Comparison of ENCODE assay signal across 4 fruit fly cellular contexts in the genomic region with DNA sequence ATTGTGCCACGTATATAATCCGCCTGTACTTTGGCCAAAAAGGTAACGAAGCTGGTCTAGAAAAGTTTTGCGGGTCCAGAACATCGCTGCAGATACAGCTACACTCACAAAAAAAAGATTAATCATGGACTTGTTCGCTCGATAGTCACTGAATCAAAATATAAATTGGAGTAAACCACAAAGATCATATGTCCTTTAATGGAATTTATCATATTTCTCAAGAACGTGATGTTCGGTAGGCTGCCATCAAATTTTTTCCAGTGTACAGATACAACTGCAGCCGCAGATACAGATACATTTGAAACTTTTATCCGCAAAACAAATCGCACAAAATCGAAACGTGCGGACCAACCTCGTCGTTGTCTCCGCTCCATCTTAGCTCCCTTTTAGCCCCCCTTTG.
TF ChIP-seq lines count a peak whose summit lies in the region.

No protein-coding gene starts in this region.

- no peak for TF ChIP-seq CTCF in whole organism, embryonic (GFP tag; optimal IDR thresholded peaks at IDR 0.05; lab: Kevin White, UChicago)

TF ChIP-seq in whole organism, embryonic, 481 proteins besides CTCF, POLR2A, EP300 and RAD21 (continues in another document):
- no peak for TF ChIP-seq salm (tag; optimal IDR thresholded peaks at IDR 0.05; lab: Kevin White, UChicago)
- no peak for TF ChIP-seq zfh1 (GFP tag; IDR thresholded peaks at IDR 0.05; lab: Robert Waterston, UW)
- TF ChIP-seq GATAe (GFP tag; conservative IDR thresholded peaks at IDR 0.05; lab: Robert Waterston, UW): no peak
- no peak for TF ChIP-seq CG32767 (GFP tag; IDR thresholded peaks at IDR 0.05; lab: Robert Waterston, UW)
- TF ChIP-seq unc-4 (GFP tag; IDR thresholded peaks at IDR 0.05; lab: Robert Waterston, UW; ENCODE audit: partially characterized antibody): no peak
- TF ChIP-seq Max (GFP tag; optimal IDR thresholded peaks at IDR 0.05; lab: Kevin White, UChicago): no peak
- TF ChIP-seq Mes4 (GFP tag; optimal IDR thresholded peaks at IDR 0.05; lab: Kevin White, UChicago): no peak
- no peak for TF ChIP-seq hth (optimal IDR thresholded peaks at IDR 0.05; lab: Kevin White, UChicago)
- no peak for TF ChIP-seq CG4617 (GFP tag; optimal IDR thresholded peaks at IDR 0.05; lab: Kevin White, UChicago; ENCODE audit: borderline replicate concordance)
- no peak for TF ChIP-seq so (GFP tag; IDR thresholded peaks at IDR 0.05; lab: Robert Waterston, UW)
- TF ChIP-seq lmd (GFP tag; IDR thresholded peaks at IDR 0.05; lab: Robert Waterston, UW): no peak
- TF ChIP-seq CG15601 (tag; optimal IDR thresholded peaks at IDR 0.05; lab: Kevin White, UChicago): no peak
- TF ChIP-seq CG4854 (GFP tag; optimal IDR thresholded peaks at IDR 0.05; lab: Kevin White, UChicago): no peak
- TF ChIP-seq CG7987 (GFP tag; optimal IDR thresholded peaks at IDR 0.05; lab: Kevin White, UChicago): no peak
- TF ChIP-seq CG3995 (GFP tag; optimal IDR thresholded peaks at IDR 0.05; lab: Kevin White, UChicago): no peak
- no peak for TF ChIP-seq mirr (GFP tag; optimal IDR thresholded peaks at IDR 0.05; lab: Kevin White, UChicago)
- TF ChIP-seq Sry-β (GFP tag; optimal IDR thresholded peaks at IDR 0.05; lab: Kevin White, UChicago): no peak
- TF ChIP-seq Atf-2 (GFP tag; optimal IDR thresholded peaks at IDR 0.05; lab: Kevin White, UChicago): no peak
- no peak for TF ChIP-seq Pdp1 (GFP tag; optimal IDR thresholded peaks at IDR 0.05; lab: Kevin White, UChicago)
- TF ChIP-seq ara (GFP tag; IDR thresholded peaks at IDR 0.05; lab: Robert Waterston, UW): no peak
- TF ChIP-seq CG8089 (GFP tag; optimal IDR thresholded peaks at IDR 0.05; lab: Kevin White, UChicago): no peak
- no peak for TF ChIP-seq CG30403 (GFP tag; optimal IDR thresholded peaks at IDR 0.05; lab: Kevin White, UChicago)
- TF ChIP-seq bowl (GFP tag; IDR thresholded peaks at IDR 0.05; lab: Robert Waterston, UW): no peak

TF ChIP-seq in whole organism, prepupa, 60 proteins besides CTCF, POLR2A, EP300 and RAD21 (continues in another document):
- TF ChIP-seq CG16779 (tag; optimal IDR thresholded peaks at IDR 0.05; lab: Kevin White, UChicago) (peak; percentile 5), CG3919 (GFP tag; optimal IDR thresholded peaks at IDR 0.05; lab: Kevin White, UChicago) (peak; percentile 69), CG8119 (GFP tag; IDR thresholded peaks at IDR 0.05; lab: Robert Waterston, UW) (0 out of 3 replicates have a peak, but pooled peaks have one; percentile 28), dac (GFP tag; optimal IDR thresholded peaks at IDR 0.05; lab: Kevin White, UChicago) (no peak), CG10631 (GFP tag; optimal IDR thresholded peaks at IDR 0.05; lab: Kevin White, UChicago) (peak; percentile 51), acj6 (GFP tag; optimal IDR thresholded peaks at IDR 0.05; lab: Kevin White, UChicago) (peak; percentile 52), CG11294 (GFP tag; IDR thresholded peaks at IDR 0.05; lab: Robert Waterston, UW) (0 out of 2 replicates have a peak, but pooled peaks have one; percentile 5), CG11762 (GFP tag; optimal IDR thresholded peaks at IDR 0.05; lab: Kevin White, UChicago; ENCODE audit: insufficient read depth) (peak; percentile 40), CG6792 (GFP tag; optimal IDR thresholded peaks at IDR 0.05; lab: Kevin White, UChicago) (peak; percentile 34), Lpt (GFP tag; optimal IDR thresholded peaks at IDR 0.05; lab: Kevin White, UChicago) (no peak), Sox14 (GFP tag; optimal IDR thresholded peaks at IDR 0.05; lab: Kevin White, UChicago) (peak; percentile 59), fkh (GFP tag; optimal IDR thresholded peaks at IDR 0.05; lab: Kevin White, UChicago) (no peak), topi (GFP tag; optimal IDR thresholded peaks at IDR 0.05; lab: Kevin White, UChicago) (peak; percentile 69), CG31627 (GFP tag; optimal IDR thresholded peaks at IDR 0.05; lab: Kevin White, UChicago) (peak; percentile 59), CG1621 (tag; optimal IDR thresholded peaks at IDR 0.05; lab: Kevin White, UChicago) (peak; percentile 46), ss (GFP tag; optimal IDR thresholded peaks at IDR 0.05; lab: Kevin White, UChicago) (peak; percentile 26 to 36), Hr39 (GFP tag; optimal IDR thresholded peaks at IDR 0.05; lab: Kevin White, UChicago) (peak; percentile 67), Smox (GFP tag; optimal IDR thresholded peaks at IDR 0.05; lab: Kevin White, UChicago) (peak; percentile 55), achi (GFP tag; optimal IDR thresholded peaks at IDR 0.05; lab: Kevin White, UChicago) (peak; percentile 64), eg (GFP tag; IDR thresholded peaks at IDR 0.05; lab: Robert Waterston, UW) (peak; percentile 22; the same call in 1 of the 3 replicates), CG9139 (GFP tag; optimal IDR thresholded peaks at IDR 0.05; lab: Kevin White, UChicago) (no peak)

TF ChIP-seq in whole organism, pupa, 21 proteins besides CTCF, POLR2A, EP300 and RAD21:
- TF ChIP-seq EcR (GFP tag; optimal IDR thresholded peaks at IDR 0.05; lab: Kevin White, UChicago): no peak
- 0 out of 3 replicates have a peak, but pooled peaks have one; percentile 45 for TF ChIP-seq fd96Ca (GFP tag; IDR thresholded peaks at IDR 0.05; lab: Robert Waterston, UW)
- peak; percentile 70 for TF ChIP-seq CG9948 (tag; optimal IDR thresholded peaks at IDR 0.05; lab: Kevin White, UChicago)
- TF ChIP-seq CG34367 (tag; optimal IDR thresholded peaks at IDR 0.05; lab: Kevin White, UChicago): peak; percentile 49
- peak; percentile 47 for TF ChIP-seq Snoo (tag; optimal IDR thresholded peaks at IDR 0.05; lab: Kevin White, UChicago)
- TF ChIP-seq rn (GFP tag; IDR thresholded peaks at IDR 0.05; lab: Robert Waterston, UW): no peak
- TF ChIP-seq Pif1A (GFP tag; optimal IDR thresholded peaks at IDR 0.05; lab: Kevin White, UChicago): peak; percentile 48
- peak; percentile 63 for TF ChIP-seq CG17806 (tag; optimal IDR thresholded peaks at IDR 0.05; lab: Kevin White, UChicago)
- TF ChIP-seq D1 (tag; optimal IDR thresholded peaks at IDR 0.05; lab: Kevin White, UChicago): no peak
- TF ChIP-seq CG4496 (GFP tag; IDR thresholded peaks at IDR 0.05; lab: Robert Waterston, UW): peak; percentile 54; the same call in 2 of the 3 replicates
- TF ChIP-seq Pif1B (GFP tag; optimal IDR thresholded peaks at IDR 0.05; lab: Kevin White, UChicago): peak; percentile 44
- TF ChIP-seq CG32121 (GFP tag; IDR thresholded peaks at IDR 0.05; lab: Robert Waterston, UW): no peak
- TF ChIP-seq Ets98B (GFP tag; IDR thresholded peaks at IDR 0.05; lab: Robert Waterston, UW): peak; percentile 49; the same call in 1 of the 2 replicates
- TF ChIP-seq CG14655 (GFP tag; optimal IDR thresholded peaks at IDR 0.05; lab: Kevin White, UChicago): peak; percentile 66
- no peak for TF ChIP-seq CG10348 (GFP tag; IDR thresholded peaks at IDR 0.05; lab: Robert Waterston, UW)
- TF ChIP-seq CG13204 (GFP tag; optimal IDR thresholded peaks at IDR 0.05; lab: Kevin White, UChicago): no peak
- TF ChIP-seq CG15710 (tag; optimal IDR thresholded peaks at IDR 0.05; lab: Kevin White, UChicago): peak; percentile 61
- peak; percentile 34 for TF ChIP-seq CG8301 (tag; optimal IDR thresholded peaks at IDR 0.05; lab: Kevin White, UChicago)
- no peak; the same call in 1 of the 2 replicates for TF ChIP-seq CG12605 (GFP tag; IDR thresholded peaks at IDR 0.05; lab: Robert Waterston, UW)
- TF ChIP-seq CG8159 (tag; optimal IDR thresholded peaks at IDR 0.05; lab: Kevin White, UChicago): peak; percentile 63
- peak; percentile 3 for TF ChIP-seq gl (tag; optimal IDR thresholded peaks at IDR 0.05; lab: Kevin White, UChicago)

TF ChIP-seq in whole organism, wandering third instar larva, 38 proteins besides CTCF, POLR2A, EP300 and RAD21:
- no peak for TF ChIP-seq sage (GFP tag; optimal IDR thresholded peaks at IDR 0.05; lab: Kevin White, UChicago)
- TF ChIP-seq Vsx2 (GFP tag; optimal IDR thresholded peaks at IDR 0.05; lab: Kevin White, UChicago; ENCODE audit: partially characterized antibody): peak; percentile 42
- TF ChIP-seq woc (GFP tag; optimal IDR thresholded peaks at IDR 0.05; lab: Kevin White, UChicago): peak; percentile 54
- peak; percentile 52 for TF ChIP-seq fru (GFP tag; optimal IDR thresholded peaks at IDR 0.05; lab: Kevin White, UChicago)
- no peak for TF ChIP-seq jim (GFP tag; optimal IDR thresholded peaks at IDR 0.05; lab: Kevin White, UChicago)
- no peak for TF ChIP-seq usp (GFP tag; optimal IDR thresholded peaks at IDR 0.05; lab: Kevin White, UChicago)
- peak; percentile 58 for TF ChIP-seq OdsH (GFP tag; optimal IDR thresholded peaks at IDR 0.05; lab: Kevin White, UChicago)
- TF ChIP-seq h (GFP tag; optimal IDR thresholded peaks at IDR 0.05; lab: Kevin White, UChicago): peak; percentile 76
- peak; percentile 55 for TF ChIP-seq HLH106 (tag; optimal IDR thresholded peaks at IDR 0.05; lab: Kevin White, UChicago)
- no peak for TF ChIP-seq Hr78 (GFP tag; optimal IDR thresholded peaks at IDR 0.05; lab: Kevin White, UChicago)
- TF ChIP-seq Mio (GFP tag; optimal IDR thresholded peaks at IDR 0.05; lab: Kevin White, UChicago): no peak
- peak; percentile 64 for TF ChIP-seq br (GFP tag; optimal IDR thresholded peaks at IDR 0.05; lab: Kevin White, UChicago)
- TF ChIP-seq N (GFP tag; optimal IDR thresholded peaks at IDR 0.05; lab: Kevin White, UChicago): no peak
- TF ChIP-seq Sp1 (GFP tag; optimal IDR thresholded peaks at IDR 0.05; lab: Kevin White, UChicago): peak; percentile 51
- TF ChIP-seq Hnf4 (GFP tag; optimal IDR thresholded peaks at IDR 0.05; lab: Kevin White, UChicago): peak; percentile 69
- peak in 1 of 2 experiments; percentile 73 for TF ChIP-seq foxo (GFP tag; optimal IDR thresholded peaks at IDR 0.05; lab: Kevin White, UChicago)
- no peak for TF ChIP-seq Jra (GFP tag; optimal IDR thresholded peaks at IDR 0.05; lab: Kevin White, UChicago)
- TF ChIP-seq brk (GFP tag; optimal IDR thresholded peaks at IDR 0.05; lab: Kevin White, UChicago): peak; percentile 47
- TF ChIP-seq dsf (GFP tag; optimal IDR thresholded peaks at IDR 0.05; lab: Kevin White, UChicago; ENCODE audit: borderline replicate concordance): no peak
- peak; percentile 48 for TF ChIP-seq ey (GFP tag; optimal IDR thresholded peaks at IDR 0.05; lab: Kevin White, UChicago)
- peak; percentile 71 for TF ChIP-seq rgr (GFP tag; optimal IDR thresholded peaks at IDR 0.05; lab: Kevin White, UChicago)
- TF ChIP-seq dmrt93B (GFP tag; optimal IDR thresholded peaks at IDR 0.05; lab: Kevin White, UChicago): peak; percentile 35
- peak; percentile 41 for TF ChIP-seq tai (GFP tag; optimal IDR thresholded peaks at IDR 0.05; lab: Kevin White, UChicago)
- TF ChIP-seq psq (GFP tag; optimal IDR thresholded peaks at IDR 0.05; lab: Kevin White, UChicago): peak; percentile 60
- TF ChIP-seq GATAd (GFP tag; optimal IDR thresholded peaks at IDR 0.05; lab: Kevin White, UChicago): no peak
- no peak for TF ChIP-seq Myc (optimal IDR thresholded peaks at IDR 0.05; lab: Kevin White, UChicago)

Comparison
In these comparisons a context has a peak if more than half of its experiments do, and no peak if none do; other contexts are left out.
1. Of the 7 proteins assayed by ChIP-seq in both whole organism, embryonic and whole organism, prepupa: peak only in whole organism, embryonic: Blimp-1; only in whole organism, prepupa: CG16779, Gug and Hr39; in both: Sox102F; in neither: 2.